Worm (Caenorhabditis elegans) whole organism, L3 larva: ENCODE data around the gene bath-3.

Experiments used
- R02D3.7 ChIP-seq: fragments of 150-350 bp; optimal IDR thresholded peaks from 2 replicates; lab custom pipeline; 2014; ENCODE audit warnings: missing biosample characterization, missing genetic modification characterization
- ZK546.5 ChIP-seq: sonication (generic microtip); optimal IDR thresholded peaks from 2 replicates; lab custom pipeline; 2017; ENCODE audit warnings: missing biosample characterization, missing genetic modification characterization
- aly-2 ChIP-seq: fragments of 150-350 bp; optimal IDR thresholded peaks from 2 replicates; lab custom pipeline; 2014; ENCODE audit warnings: missing biosample characterization, missing genetic modification characterization
- ama-1 ChIP-seq: fragments of 150-350 bp; optimal IDR thresholded peaks from 2 replicates; lab custom pipeline; 2018
- ceh-16 ChIP-seq: sonication (generic microtip); optimal IDR thresholded peaks from 2 replicates; lab custom pipeline; 2017; ENCODE audit warnings: missing biosample characterization, missing genetic modification characterization
- ceh-9 ChIP-seq: sonication (generic microtip); optimal IDR thresholded peaks from 2 replicates; lab custom pipeline; 2018; ENCODE audit warnings: missing biosample characterization, missing genetic modification characterization
- egl-5 ChIP-seq: fragments of 150-350 bp; optimal IDR thresholded peaks from 2 replicates; lab custom pipeline; 2017; ENCODE audit warnings: missing biosample characterization, missing genetic modification reagents, missing genetic modification characterization, inconsistent platforms
- elt-1 ChIP-seq: fragments of 150-350 bp; optimal IDR thresholded peaks from 2 replicates; lab custom pipeline; 2014; ENCODE audit warnings: missing biosample characterization, missing genetic modification characterization
- elt-2 ChIP-seq: sonication (generic microtip); optimal IDR thresholded peaks from 2 replicates; lab custom pipeline; 2016; ENCODE audit warnings: missing genetic modification reagents, mild to moderate bottlenecking, missing genetic modification characterization, missing compliant biosample characterization
- eor-1 ChIP-seq, 2 experiments: fragments of 150-350 bp; optimal IDR thresholded peaks; 2 replicates each; lab custom pipeline; 2014 to 2018; ENCODE audit warnings: missing biosample characterization in 2 of 2, missing genetic modification characterization in 2 of 2
- fkh-2 ChIP-seq: fragments of 150-350 bp; optimal IDR thresholded peaks from 2 replicates; lab custom pipeline; 2014; ENCODE audit warnings: missing biosample characterization, missing genetic modification reagents, missing genetic modification characterization
- fos-1 ChIP-seq: fragments of 150-350 bp; optimal IDR thresholded peaks from 2 replicates; lab custom pipeline; 2014; ENCODE audit warnings: missing biosample characterization, missing genetic modification characterization
- hmg-11 ChIP-seq: sonication (generic microtip); optimal IDR thresholded peaks from 2 replicates; lab custom pipeline; 2016; ENCODE audit warnings: missing genetic modification characterization, missing compliant biosample characterization
- lin-15B ChIP-seq: fragments of 150-350 bp; optimal IDR thresholded peaks from 2 replicates; lab custom pipeline; 2014; ENCODE audit warnings: missing biosample characterization, missing genetic modification characterization
- lin-39 ChIP-seq: fragments of 150-350 bp; optimal IDR thresholded peaks from 2 replicates; lab custom pipeline; 2018; ENCODE audit warnings: missing biosample characterization, missing genetic modification reagents, missing genetic modification characterization
- lsy-12 ChIP-seq: sonication (generic microtip); optimal IDR thresholded peaks from 2 replicates; lab custom pipeline; 2016; ENCODE audit warnings: mild to moderate bottlenecking, missing genetic modification characterization, missing compliant biosample characterization
- mdl-1 ChIP-seq: fragments of 150-350 bp; optimal IDR thresholded peaks from 2 replicates; lab custom pipeline; 2014; ENCODE audit warnings: missing biosample characterization, missing genetic modification characterization
- mml-1 ChIP-seq: fragments of 150-350 bp; sonication (generic microtip); optimal IDR thresholded peaks from 3 replicates; lab custom pipeline; 2014; ENCODE audit warnings: missing biosample characterization, missing genetic modification characterization
- nfya-1 ChIP-seq: sonication (generic microtip); optimal IDR thresholded peaks from 2 replicates; lab custom pipeline; 2017; ENCODE audit warnings: missing genetic modification characterization, mild to moderate bottlenecking, missing compliant biosample characterization, antibody characterized with exemption, moderate library complexity; ENCODE audit not compliant: insufficient read depth
- nhr-11 ChIP-seq: fragments of 150-350 bp; optimal IDR thresholded peaks from 2 replicates; lab custom pipeline; 2014; ENCODE audit warnings: missing biosample characterization, missing genetic modification characterization
- nhr-12 ChIP-seq: fragments of 150-350 bp; optimal IDR thresholded peaks from 2 replicates; lab custom pipeline; 2014; ENCODE audit warnings: missing biosample characterization, missing genetic modification characterization
- nhr-23 ChIP-seq: fragments of 150-350 bp; optimal IDR thresholded peaks from 2 replicates; lab custom pipeline; 2014; ENCODE audit warnings: missing biosample characterization, missing genetic modification reagents, missing genetic modification characterization
- nhr-237 ChIP-seq: fragments of 150-350 bp; optimal IDR thresholded peaks from 2 replicates; lab custom pipeline; 2014; ENCODE audit warnings: missing biosample characterization, missing genetic modification characterization
- nhr-25 ChIP-seq: sonication (generic microtip); optimal IDR thresholded peaks from 2 replicates; lab custom pipeline; 2017; ENCODE audit warnings: missing biosample characterization, missing genetic modification characterization
- nhr-43 ChIP-seq: sonication (generic microtip); optimal IDR thresholded peaks from 2 replicates; lab custom pipeline; 2016; ENCODE audit warnings: mild to moderate bottlenecking, missing genetic modification characterization, missing compliant biosample characterization; ENCODE audit not compliant: poor library complexity, severe bottlenecking
- nhr-67 ChIP-seq: fragments of 150-350 bp; optimal IDR thresholded peaks from 2 replicates; lab custom pipeline; 2014; ENCODE audit warnings: missing biosample characterization, missing genetic modification characterization
- nhr-76 ChIP-seq: fragments of 150-350 bp; sonication (generic microtip); optimal IDR thresholded peaks from 5 replicates; lab custom pipeline; 2014; ENCODE audit warnings: missing biosample characterization, missing genetic modification characterization
- nhr-77 ChIP-seq: fragments of 150-350 bp; optimal IDR thresholded peaks from 2 replicates; lab custom pipeline; 2014; ENCODE audit warnings: missing biosample characterization, missing genetic modification characterization
- pha-4 ChIP-seq: fragments of 150-350 bp; optimal IDR thresholded peaks from 2 replicates; lab custom pipeline; 2014; ENCODE audit warnings: missing biosample characterization, missing genetic modification reagents, missing genetic modification characterization
- pqm-1 ChIP-seq: fragments of 150-350 bp; optimal IDR thresholded peaks from 2 replicates; lab custom pipeline; 2017; ENCODE audit warnings: missing biosample characterization, missing genetic modification characterization, inconsistent platforms
- sea-2 ChIP-seq: fragments of 150-350 bp; sonication (generic microtip); optimal IDR thresholded peaks from 4 replicates; lab custom pipeline; 2014; ENCODE audit warnings: missing biosample characterization, missing genetic modification reagents, missing genetic modification characterization
- skn-1 ChIP-seq: fragments of 150-350 bp; optimal IDR thresholded peaks from 2 replicates; lab custom pipeline; 2014; ENCODE audit warnings: missing biosample characterization, missing genetic modification characterization
- snpc-4 ChIP-seq: fragments of 150-350 bp; optimal IDR thresholded peaks from 2 replicates; lab custom pipeline; 2014; ENCODE audit warnings: missing biosample characterization, missing genetic modification characterization
- tbx-2 ChIP-seq: sonication (generic microtip); optimal IDR thresholded peaks from 2 replicates; lab custom pipeline; 2016; ENCODE audit warnings: mild to moderate bottlenecking, missing genetic modification characterization, missing compliant biosample characterization
- unc-39 ChIP-seq: sonication (generic microtip); optimal IDR thresholded peaks from 4 replicates; lab custom pipeline; 2017; ENCODE audit warnings: missing biosample characterization, missing genetic modification characterization
- ztf-11 ChIP-seq: fragments of 150-350 bp; optimal IDR thresholded peaks from 2 replicates; lab custom pipeline; 2014; ENCODE audit warnings: missing biosample characterization, missing genetic modification characterization

Gene bath-3

ce11 chrII:2064497-2064896, 34.2 kb upstream of the bath-3 start, which contains the start of gene fbxb-6:
TSS of gene fbxb-6 (plus strand) at chrII:2064797.
- TF ChIP-seq hmg-11: no peak
- no peak for TF ChIP-seq nhr-77
- TF ChIP-seq fkh-2: no peak
- no peak for TF ChIP-seq nhr-237 (tag; lab: Kevin White, UChicago)
- TF ChIP-seq ztf-11 (tag; lab: Kevin White, UChicago): no peak
- TF ChIP-seq nhr-12 (tag; lab: Kevin White, UChicago): no peak
- no peak for TF ChIP-seq pha-4
- TF ChIP-seq tbx-2: no peak
- no peak for TF ChIP-seq nhr-11 (tag; lab: Kevin White, UChicago)
- no peak for TF ChIP-seq nfya-1 (tag; lab: Kevin White, UChicago)
- TF ChIP-seq pqm-1 (tag; lab: Kevin White, UChicago): no peak
- no peak for TF ChIP-seq nhr-67 (tag; lab: Kevin White, UChicago)
- TF ChIP-seq eor-1 (tag; optimal IDR thresholded peaks at IDR 0.05; lab: Kevin White, UChicago): no peak
- TF ChIP-seq ceh-9 (tag; lab: Kevin White, UChicago): no peak
- no peak for TF ChIP-seq unc-39 (tag; lab: Kevin White, UChicago)
- TF ChIP-seq nhr-23 (tag; lab: Kevin White, UChicago): no peak
- TF ChIP-seq elt-1 (tag; lab: Kevin White, UChicago): no peak
- TF ChIP-seq nhr-43: no peak
- TF ChIP-seq mml-1 (tag; lab: Kevin White, UChicago): no peak

ce11 chrII:2063989-2064388, 33.7 kb upstream of the bath-3 start, which contains the start of gene F07E5.13:
TSS of gene F07E5.13 (minus strand) at chrII:2064089.
- no peak for TF ChIP-seq lin-39 (tag; lab: Kevin White, UChicago)
- TF ChIP-seq elt-1 (tag; lab: Kevin White, UChicago): no peak
- TF ChIP-seq hmg-11: no peak
- no peak for TF ChIP-seq egl-5 (tag; lab: Kevin White, UChicago)
- no peak for TF ChIP-seq nhr-76 (tag; lab: Kevin White, UChicago)
- no peak for TF ChIP-seq nhr-25 (tag; lab: Kevin White, UChicago)
- TF ChIP-seq lsy-12 (tag; lab: Kevin White, UChicago): no peak
- TF ChIP-seq ZK546.5 (tag; lab: Kevin White, UChicago): no peak
- TF ChIP-seq skn-1 (tag; lab: Kevin White, UChicago): no peak
- no peak for TF ChIP-seq nfya-1 (tag; lab: Kevin White, UChicago)
- no peak for TF ChIP-seq sea-2 (GFP tag; lab: Kevin White, UChicago)
- TF ChIP-seq ama-1 (lab: Kevin White, UChicago): no peak
- TF ChIP-seq nhr-237 (tag; lab: Kevin White, UChicago): no peak
- no peak for TF ChIP-seq nhr-23 (tag; lab: Kevin White, UChicago)
- TF ChIP-seq mml-1 (tag; lab: Kevin White, UChicago): no peak
- no peak for TF ChIP-seq unc-39 (tag; lab: Kevin White, UChicago)
- no peak for TF ChIP-seq ceh-16 (tag; lab: Kevin White, UChicago)

- peak; percentile 44 for TF ChIP-seq R02D3.7 (tag; lab: Kevin White, UChicago)
- no peak for TF ChIP-seq fkh-2
- TF ChIP-seq tbx-2: no peak
- peak; percentile 16 for TF ChIP-seq lsy-12 (tag; lab: Kevin White, UChicago)
- TF ChIP-seq unc-39 (tag; lab: Kevin White, UChicago): no peak
- TF ChIP-seq elt-2 (tag; lab: Kevin White, UChicago): peak; percentile 20
- peak; percentile 41 for TF ChIP-seq nhr-23 (tag; lab: Kevin White, UChicago)
- TF ChIP-seq nhr-11 (tag; lab: Kevin White, UChicago): no peak
- peak; percentile 9 for TF ChIP-seq nhr-25 (tag; lab: Kevin White, UChicago)
- peak; percentile 79 for TF ChIP-seq nfya-1 (tag; lab: Kevin White, UChicago)
- no peak for TF ChIP-seq nhr-77
- no peak for TF ChIP-seq ceh-16 (tag; lab: Kevin White, UChicago)
- no peak for TF ChIP-seq mml-1 (tag; lab: Kevin White, UChicago)
- TF ChIP-seq pha-4: no peak
- peak; percentile 46 for TF ChIP-seq snpc-4 (tag; lab: Kevin White, UChicago)
- no peak for TF ChIP-seq fos-1 (tag; lab: Kevin White, UChicago)
- TF ChIP-seq elt-1 (tag; lab: Kevin White, UChicago): peak; percentile 31
- no peak for TF ChIP-seq mdl-1
- TF ChIP-seq nhr-237 (tag; lab: Kevin White, UChicago): no peak
- peak; percentile 10 for TF ChIP-seq lin-39 (tag; lab: Kevin White, UChicago)
- peak; percentile 40 for TF ChIP-seq lin-15B (tag; lab: Kevin White, UChicago)
- no peak for TF ChIP-seq ZK546.5 (tag; lab: Kevin White, UChicago)
- no peak for TF ChIP-seq nhr-67 (tag; lab: Kevin White, UChicago)
- no peak for TF ChIP-seq aly-2 (tag; lab: Kevin White, UChicago)
- no peak for TF ChIP-seq hmg-11
Measured at ce11 chrII:2058985-2059384, 28.7 kb upstream of the bath-3 start, which contains the start of gene F07E5.5. TSS of gene F07E5.5 (minus strand) at chrII:2059070.
